Worm (Caenorhabditis elegans) whole organism, L3 larva: Measurements from ENCODE around the gene R04D3.2.

Source experiments
- R02D3.7 ChIP-seq: fragments of 150-350 bp; optimal IDR thresholded peaks from 2 replicates; lab custom pipeline; 2014; ENCODE audit warnings: missing biosample characterization, missing genetic modification characterization
- ama-1 ChIP-seq: fragments of 150-350 bp; optimal IDR thresholded peaks from 2 replicates; lab custom pipeline; 2018
- ceh-28 ChIP-seq: fragments of 150-350 bp; optimal IDR thresholded peaks from 2 replicates; lab custom pipeline; 2014; ENCODE audit warnings: missing biosample characterization, missing genetic modification reagents, missing genetic modification characterization
- ceh-9 ChIP-seq: sonication (generic microtip); optimal IDR thresholded peaks from 2 replicates; lab custom pipeline; 2018; ENCODE audit warnings: missing biosample characterization, missing genetic modification characterization
- daf-12 ChIP-seq: fragments of 150-350 bp; optimal IDR thresholded peaks from 2 replicates; lab custom pipeline; 2014; ENCODE audit warnings: missing biosample characterization, missing genetic modification reagents, missing genetic modification characterization
- egl-27 ChIP-seq: sonication (generic microtip); optimal IDR thresholded peaks from 4 replicates; lab custom pipeline; 2017; ENCODE audit warnings: missing biosample characterization, missing genetic modification reagents, missing genetic modification characterization
- egl-5 ChIP-seq: fragments of 150-350 bp; optimal IDR thresholded peaks from 2 replicates; lab custom pipeline; 2017; ENCODE audit warnings: missing biosample characterization, missing genetic modification reagents, missing genetic modification characterization, inconsistent platforms
- elt-1 ChIP-seq: fragments of 150-350 bp; optimal IDR thresholded peaks from 2 replicates; lab custom pipeline; 2014; ENCODE audit warnings: missing biosample characterization, missing genetic modification characterization
- elt-2 ChIP-seq: sonication (generic microtip); optimal IDR thresholded peaks from 2 replicates; lab custom pipeline; 2016; ENCODE audit warnings: missing genetic modification reagents, mild to moderate bottlenecking, missing genetic modification characterization, missing compliant biosample characterization
- elt-3 ChIP-seq, 3 experiments: fragments of 150-350 bp in 1 of 3; sonication (generic microtip) in 2 of 3; optimal IDR thresholded peaks; 2 replicates in 2 of 3; 4 replicates in 1 of 3; lab custom pipeline; 2014 to 2017; ENCODE audit warnings: missing biosample characterization in 3 of 3, missing genetic modification characterization in 3 of 3
- eor-1 ChIP-seq, 2 experiments: fragments of 150-350 bp; optimal IDR thresholded peaks; 2 replicates each; lab custom pipeline; 2014 to 2018; ENCODE audit warnings: missing biosample characterization in 2 of 2, missing genetic modification characterization in 2 of 2
- fkh-10 ChIP-seq: sonication (generic microtip); optimal IDR thresholded peaks from 2 replicates; lab custom pipeline; 2017; ENCODE audit warnings: missing biosample characterization, missing genetic modification reagents, missing genetic modification characterization
- fkh-2 ChIP-seq: fragments of 150-350 bp; optimal IDR thresholded peaks from 2 replicates; lab custom pipeline; 2014; ENCODE audit warnings: missing biosample characterization, missing genetic modification reagents, missing genetic modification characterization
- fos-1 ChIP-seq: fragments of 150-350 bp; optimal IDR thresholded peaks from 2 replicates; lab custom pipeline; 2014; ENCODE audit warnings: missing biosample characterization, missing genetic modification characterization
- hmg-11 ChIP-seq: sonication (generic microtip); optimal IDR thresholded peaks from 2 replicates; lab custom pipeline; 2016; ENCODE audit warnings: missing genetic modification characterization, missing compliant biosample characterization
- jun-1 ChIP-seq: fragments of 150-350 bp; optimal IDR thresholded peaks from 2 replicates; lab custom pipeline; 2014; ENCODE audit warnings: missing biosample characterization, missing genetic modification reagents, missing genetic modification characterization
- lsy-12 ChIP-seq: sonication (generic microtip); optimal IDR thresholded peaks from 2 replicates; lab custom pipeline; 2016; ENCODE audit warnings: mild to moderate bottlenecking, missing genetic modification characterization, missing compliant biosample characterization
- nfya-1 ChIP-seq: sonication (generic microtip); optimal IDR thresholded peaks from 2 replicates; lab custom pipeline; 2017; ENCODE audit warnings: missing genetic modification characterization, mild to moderate bottlenecking, missing compliant biosample characterization, antibody characterized with exemption, moderate library complexity; ENCODE audit not compliant: insufficient read depth
- nhr-11 ChIP-seq: fragments of 150-350 bp; optimal IDR thresholded peaks from 2 replicates; lab custom pipeline; 2014; ENCODE audit warnings: missing biosample characterization, missing genetic modification characterization
- nhr-23 ChIP-seq: fragments of 150-350 bp; optimal IDR thresholded peaks from 2 replicates; lab custom pipeline; 2014; ENCODE audit warnings: missing biosample characterization, missing genetic modification reagents, missing genetic modification characterization
- nhr-237 ChIP-seq: fragments of 150-350 bp; optimal IDR thresholded peaks from 2 replicates; lab custom pipeline; 2014; ENCODE audit warnings: missing biosample characterization, missing genetic modification characterization
- nhr-25 ChIP-seq: sonication (generic microtip); optimal IDR thresholded peaks from 2 replicates; lab custom pipeline; 2017; ENCODE audit warnings: missing biosample characterization, missing genetic modification characterization
- nhr-28 ChIP-seq: fragments of 150-350 bp; optimal IDR thresholded peaks from 2 replicates; lab custom pipeline; 2014; ENCODE audit warnings: missing biosample characterization, missing genetic modification characterization
- nhr-43 ChIP-seq: sonication (generic microtip); optimal IDR thresholded peaks from 2 replicates; lab custom pipeline; 2016; ENCODE audit warnings: mild to moderate bottlenecking, missing genetic modification characterization, missing compliant biosample characterization; ENCODE audit not compliant: poor library complexity, severe bottlenecking
- nhr-76 ChIP-seq: fragments of 150-350 bp; sonication (generic microtip); optimal IDR thresholded peaks from 5 replicates; lab custom pipeline; 2014; ENCODE audit warnings: missing biosample characterization, missing genetic modification characterization
- nhr-77 ChIP-seq: fragments of 150-350 bp; optimal IDR thresholded peaks from 2 replicates; lab custom pipeline; 2014; ENCODE audit warnings: missing biosample characterization, missing genetic modification characterization
- pha-4 ChIP-seq: fragments of 150-350 bp; optimal IDR thresholded peaks from 2 replicates; lab custom pipeline; 2014; ENCODE audit warnings: missing biosample characterization, missing genetic modification reagents, missing genetic modification characterization
- pqm-1 ChIP-seq: fragments of 150-350 bp; optimal IDR thresholded peaks from 2 replicates; lab custom pipeline; 2017; ENCODE audit warnings: missing biosample characterization, missing genetic modification characterization, inconsistent platforms
- sea-2 ChIP-seq: fragments of 150-350 bp; sonication (generic microtip); optimal IDR thresholded peaks from 4 replicates; lab custom pipeline; 2014; ENCODE audit warnings: missing biosample characterization, missing genetic modification reagents, missing genetic modification characterization
- skn-1 ChIP-seq: fragments of 150-350 bp; optimal IDR thresholded peaks from 2 replicates; lab custom pipeline; 2014; ENCODE audit warnings: missing biosample characterization, missing genetic modification characterization
- unc-62 ChIP-seq: fragments of 150-350 bp; sonication (generic microtip); optimal IDR thresholded peaks from 4 replicates; lab custom pipeline; 2014; ENCODE audit warnings: missing biosample characterization, missing genetic modification reagents, missing genetic modification characterization
- zag-1 ChIP-seq: fragments of 150-350 bp; optimal IDR thresholded peaks from 2 replicates; lab custom pipeline; 2014; ENCODE audit warnings: missing biosample characterization, missing genetic modification characterization
- ztf-11 ChIP-seq: fragments of 150-350 bp; optimal IDR thresholded peaks from 2 replicates; lab custom pipeline; 2014; ENCODE audit warnings: missing biosample characterization, missing genetic modification characterization

R04D3.2 gene

ce11 chrX:13328868-13329267 is 42.4 kb upstream of the R04D3.2 start (continued):
- TF ChIP-seq nhr-43 (tag; lab: Kevin White, UChicago) = peak; percentile 38
- peak; percentile 26 for TF ChIP-seq hmg-11 (tag; lab: Kevin White, UChicago)
- TF ChIP-seq pha-4 (tag; lab: Kevin White, UChicago) = peak; percentile 77
- peak; percentile 85 for TF ChIP-seq pqm-1 (tag; lab: Kevin White, UChicago)
- peak; percentile 84 for TF ChIP-seq nhr-25 (tag; lab: Kevin White, UChicago)
- no peak for TF ChIP-seq ceh-9 (tag; lab: Kevin White, UChicago)
- peak; percentile 70 for TF ChIP-seq unc-62
- TF ChIP-seq nfya-1 (tag; lab: Kevin White, UChicago) = peak; percentile 88
- no peak for TF ChIP-seq nhr-76 (tag; lab: Kevin White, UChicago)
- TF ChIP-seq egl-5 (tag; lab: Kevin White, UChicago) = peak; percentile 88
- TF ChIP-seq nhr-28 (tag; lab: Kevin White, UChicago) = no peak
- no peak for TF ChIP-seq egl-27 (tag; lab: Kevin White, UChicago)
- no peak for TF ChIP-seq zag-1 (tag; lab: Kevin White, UChicago)
- no peak for TF ChIP-seq ztf-11 (tag; lab: Kevin White, UChicago)
- TF ChIP-seq sea-2 = no peak
- no peak for TF ChIP-seq daf-12 (tag; lab: Kevin White, UChicago)
- TF ChIP-seq fkh-10 (GFP tag; lab: Kevin White, UChicago) = peak; percentile 24

- no peak for TF ChIP-seq ama-1 (lab: Kevin White, UChicago)
- TF ChIP-seq elt-2 (tag; lab: Kevin White, UChicago) = peak; percentile 84
- TF ChIP-seq nhr-76 (tag; lab: Kevin White, UChicago) = no peak
- TF ChIP-seq nhr-43 (tag; lab: Kevin White, UChicago) = peak; percentile 41
- peak; percentile 50 for TF ChIP-seq pqm-1 (tag; lab: Kevin White, UChicago)
- TF ChIP-seq pha-4 (tag; lab: Kevin White, UChicago) = peak; percentile 17
These were observed 41.6 kb upstream of the R04D3.2 start, which contains the start of gene sir-2.2 for ce11 chrX:13328034-13328433. sir-2.2 (plus strand) TSS chrX:13328067.

ce11 chrX:13325039-13325438 is 38.6 kb upstream of the R04D3.2 start:
- no peak for TF ChIP-seq elt-1
- no peak for TF ChIP-seq R02D3.7 (tag; lab: Kevin White, UChicago)
- TF ChIP-seq nhr-77 (tag; lab: Kevin White, UChicago) = no peak
- TF ChIP-seq nfya-1 (tag; lab: Kevin White, UChicago) = peak; percentile 20
- TF ChIP-seq fkh-10 (GFP tag; lab: Kevin White, UChicago) = no peak
- no peak for TF ChIP-seq sea-2
- TF ChIP-seq fos-1 (tag; lab: Kevin White, UChicago) = peak; percentile 19
- TF ChIP-seq ama-1 (lab: Kevin White, UChicago) = peak; percentile 9
- TF ChIP-seq nhr-11 (tag; lab: Kevin White, UChicago) = no peak
- peak; percentile 52 for TF ChIP-seq lsy-12 (tag; lab: Kevin White, UChicago)
- TF ChIP-seq jun-1 (tag; lab: Kevin White, UChicago) = peak; percentile 11
- peak; percentile 69 for TF ChIP-seq nhr-43 (tag; lab: Kevin White, UChicago)
- TF ChIP-seq eor-1 (tag; optimal IDR thresholded peaks at IDR 0.05; lab: Kevin White, UChicago) = no peak
- TF ChIP-seq unc-62 = peak; percentile 8
- TF ChIP-seq nhr-76 (tag; lab: Kevin White, UChicago) = no peak
- peak; percentile 77 for TF ChIP-seq nhr-25 (tag; lab: Kevin White, UChicago)
- no peak for TF ChIP-seq elt-2 (tag; lab: Kevin White, UChicago)
- peak; percentile 57 for TF ChIP-seq nhr-23 (tag; lab: Kevin White, UChicago)
- TF ChIP-seq hmg-11 (tag; lab: Kevin White, UChicago) = no peak
- peak in 1 of 3 experiments; percentile 63 for TF ChIP-seq elt-3 (tag; optimal IDR thresholded peaks at IDR 0.05; lab: Kevin White, UChicago)
- TF ChIP-seq, all 47 proteins: peak for 10

- TF ChIP-seq fkh-2 = no peak
- peak; percentile 19 for TF ChIP-seq nhr-25 (tag; lab: Kevin White, UChicago)
These were observed 37.9 kb upstream of the R04D3.2 start for ce11 chrX:13324326-13324725.

- TF ChIP-seq nhr-77 (tag; lab: Kevin White, UChicago) (no peak), pha-4 (tag; lab: Kevin White, UChicago) (no peak), sea-2 (no peak), skn-1 (no peak), ceh-9 (tag; lab: Kevin White, UChicago) (no peak), jun-1 (tag; lab: Kevin White, UChicago) (no peak), ceh-28 (tag; lab: Kevin White, UChicago) (no peak), elt-3 (tag; optimal IDR thresholded peaks at IDR 0.05; lab: Kevin White, UChicago) (no peak), ama-1 (lab: Kevin White, UChicago) (no peak), nhr-237 (tag; lab: Kevin White, UChicago) (no peak)
These were observed 37.3 kb upstream of the R04D3.2 start for ce11 chrX:13323697-13324096.
